Fruit fly (Drosophila melanogaster): ENCODE results near the gene para.

The para gene

dm6 chrX:16552567-16552966 is 19.7 kb upstream of the para start (continued):
- peak; percentile 57; the same call in 1 of the 2 replicates for TF ChIP-seq CG31224 (GFP tag; IDR thresholded peaks at IDR 0.05)
- TF ChIP-seq gem (tag; optimal IDR thresholded peaks at IDR 0.05): peak; percentile 91
- peak; percentile 79 for TF ChIP-seq CG12071 (GFP tag; optimal IDR thresholded peaks at IDR 0.05)
- peak; percentile 85 for TF ChIP-seq Hmr (GFP tag; optimal IDR thresholded peaks at IDR 0.05)
- peak; percentile 67 for TF ChIP-seq CG11723 (GFP tag; optimal IDR thresholded peaks at IDR 0.05)
- no peak for TF ChIP-seq Sry-β (GFP tag; optimal IDR thresholded peaks at IDR 0.05)
- peak; percentile 32; the same call in 1 of the 3 replicates for TF ChIP-seq croc (GFP tag; conservative IDR thresholded peaks at IDR 0.05)
- TF ChIP-seq CG4328 (GFP tag; optimal IDR thresholded peaks at IDR 0.05): peak; percentile 59
- no peak for TF ChIP-seq Dip2 (GFP tag; IDR thresholded peaks at IDR 0.05)
- peak; percentile 78 for TF ChIP-seq mirr (GFP tag; optimal IDR thresholded peaks at IDR 0.05)
- peak; percentile 76 for TF ChIP-seq sisA (GFP tag; IDR thresholded peaks at IDR 0.05)
- peak; percentile 87 for TF ChIP-seq CG12391 (tag; optimal IDR thresholded peaks at IDR 0.05)
- no peak for TF ChIP-seq prd (optimal IDR thresholded peaks at IDR 0.05)
- peak; percentile 66; the same call in 2 of the 3 replicates for TF ChIP-seq prd (GFP tag; IDR thresholded peaks at IDR 0.05)
- TF ChIP-seq TFAM (GFP tag; optimal IDR thresholded peaks at IDR 0.05): no peak
- TF ChIP-seq CG12942 (GFP tag; optimal IDR thresholded peaks at IDR 0.05): peak; percentile 70
- peak; percentile 70 for TF ChIP-seq CG18011 (GFP tag; optimal IDR thresholded peaks at IDR 0.05)
- TF ChIP-seq az2 (GFP tag; optimal IDR thresholded peaks at IDR 0.05): peak; percentile 83
- peak; percentile 68 for TF ChIP-seq CrebB (tag; optimal IDR thresholded peaks at IDR 0.05)
- peak; percentile 86 for TF ChIP-seq CG8924 (tag; optimal IDR thresholded peaks at IDR 0.05)
- TF ChIP-seq pita (GFP tag; optimal IDR thresholded peaks at IDR 0.05): no peak
- peak; percentile 26 for TF ChIP-seq Bteb2 (GFP tag; optimal IDR thresholded peaks at IDR 0.05)
- TF ChIP-seq Camta (GFP tag; optimal IDR thresholded peaks at IDR 0.05): peak; percentile 42
- TF ChIP-seq insv (GFP tag; optimal IDR thresholded peaks at IDR 0.05): peak in 1 of 2 experiments; percentile 32
- peak; percentile 2 for TF ChIP-seq ash1 (GFP tag; optimal IDR thresholded peaks at IDR 0.05)
- TF ChIP-seq Oaz (GFP tag; IDR thresholded peaks at IDR 0.05): no peak; the same call in 1 of the 2 replicates
- peak; percentile 84 for TF ChIP-seq BtbVII (GFP tag; optimal IDR thresholded peaks at IDR 0.05)
- TF ChIP-seq pb (GFP tag; optimal IDR thresholded peaks at IDR 0.05): peak; percentile 57
- TF ChIP-seq stwl (tag; optimal IDR thresholded peaks at IDR 0.05): no peak
- TF ChIP-seq CG17802 (tag; optimal IDR thresholded peaks at IDR 0.05): peak; percentile 56
- peak; percentile 81 for TF ChIP-seq CG10979 (tag; optimal IDR thresholded peaks at IDR 0.05)
- no peak for TF ChIP-seq klu (GFP tag; IDR thresholded peaks at IDR 0.05)
- TF ChIP-seq ato (GFP tag; IDR thresholded peaks at IDR 0.05; ENCODE audit: partially characterized antibody): no peak
- TF ChIP-seq Sry-δ (GFP tag; optimal IDR thresholded peaks at IDR 0.05): peak; percentile 19
- no peak for TF ChIP-seq CG16813 (GFP tag; IDR thresholded peaks at IDR 0.05; ENCODE audit: partially characterized antibody)
- TF ChIP-seq CG32772 (GFP tag; IDR thresholded peaks at IDR 0.05): peak; percentile 67; the same call in 1 of the 2 replicates
- TF ChIP-seq CG13287 (GFP tag; IDR thresholded peaks at IDR 0.05; ENCODE audit: partially characterized antibody): peak; percentile 36
- TF ChIP-seq fu2 (GFP tag; optimal IDR thresholded peaks at IDR 0.05): peak; percentile 40
- peak; percentile 47 for TF ChIP-seq CG4854 (GFP tag; optimal IDR thresholded peaks at IDR 0.05)
- TF ChIP-seq Abd-B (GFP tag; optimal IDR thresholded peaks at IDR 0.05): peak; percentile 70
- TF ChIP-seq CkIIα-i1 (GFP tag; IDR thresholded peaks at IDR 0.05): 0 out of 2 replicates have a peak, but pooled peaks have one; percentile 12
- TF ChIP-seq CG15269 (tag; optimal IDR thresholded peaks at IDR 0.05): peak; percentile 86
- TF ChIP-seq CG9437 (GFP tag; optimal IDR thresholded peaks at IDR 0.05): peak; percentile 77
- peak; percentile 60 for TF ChIP-seq jing (GFP tag; optimal IDR thresholded peaks at IDR 0.05)
- TF ChIP-seq CG15011 (GFP tag; optimal IDR thresholded peaks at IDR 0.05): peak; percentile 60
- peak; percentile 80 for TF ChIP-seq Dek (tag; optimal IDR thresholded peaks at IDR 0.05)
- peak; percentile 13; the same call in 1 of the 2 replicates for TF ChIP-seq CG17612 (GFP tag; IDR thresholded peaks at IDR 0.05)
- TF ChIP-seq CG7745 (tag; optimal IDR thresholded peaks at IDR 0.05): peak; percentile 25
- TF ChIP-seq nau (GFP tag; optimal IDR thresholded peaks at IDR 0.05): peak; percentile 80
- TF ChIP-seq CG12236 (GFP tag; optimal IDR thresholded peaks at IDR 0.05): peak; percentile 19

All from whole organism, embryonic.